Worm (Caenorhabditis elegans) whole organism, young adult: Measurements from ENCODE around the gene emc-1.

Experiments
- C17E4.6 ChIP-seq: fragments of 200-800 bp; sonication (Bioruptor generic); IDR thresholded peaks from 2 replicates; pipeline ENCODE4 v1.3.6; 2022; ENCODE audit warnings: missing genetic modification reagents, missing genetic modification characterization, missing compliant biosample characterization
- F22D6.2 ChIP-seq: sonication (generic microtip); optimal IDR thresholded peaks from 2 replicates; lab custom pipeline; 2016; ENCODE audit warnings: mild to moderate bottlenecking, missing genetic modification characterization, missing compliant biosample characterization
- Y67H2A.10 ChIP-seq: fragments of 200-800 bp; sonication (Bioruptor generic); conservative IDR thresholded peaks from 2 replicates; pipeline ENCODE4 v1.3.6; 2022; ENCODE audit warnings: missing genetic modification reagents, missing genetic modification characterization, missing compliant biosample characterization
- ama-1 ChIP-seq, 3 experiments: fragments of 150-350 bp in 1 of 3; sonication (generic microtip) in 2 of 3; optimal IDR thresholded peaks; 2 replicates each; lab custom pipeline; 2014 to 2018; ENCODE audit warnings: missing biosample characterization in 2 of 3, missing genetic modification characterization in 2 of 3, missing genetic modification reagents in 2 of 3
- attf-6 ChIP-seq: fragments of 200-800 bp; sonication (Bioruptor generic); IDR thresholded peaks from 2 replicates; pipeline ENCODE4 v1.3.6; 2022; ENCODE audit warnings: missing genetic modification reagents, missing genetic modification characterization, missing compliant biosample characterization
- nhr-90 ChIP-seq: sonication (generic microtip); optimal IDR thresholded peaks from 2 replicates; lab custom pipeline; 2016; ENCODE audit warnings: missing genotype, mild to moderate bottlenecking, missing genetic modification characterization, missing compliant biosample characterization
- snpc-4 ChIP-seq, 5 experiments: fragments of 150-350 bp in 1 of 5; sonication (generic microtip) in 4 of 5; optimal IDR thresholded peaks; 2 replicates each; lab custom pipeline; 2014 to 2018; ENCODE audit warnings: missing genetic modification characterization in 5 of 5, missing biosample characterization in 3 of 5, antibody characterized with exemption in 2 of 5, mild to moderate bottlenecking in 2 of 5, missing compliant biosample characterization in 2 of 5, missing genotype in 2 of 5, moderate library complexity in 2 of 5, missing genetic modification reagents in 1 of 5
- unc-130 ChIP-seq: sonication (generic microtip); optimal IDR thresholded peaks from 2 replicates; lab custom pipeline; 2016; ENCODE audit warnings: missing genetic modification reagents, missing genetic modification characterization, missing compliant biosample characterization
- unc-62 ChIP-seq: fragments of 150-350 bp; optimal IDR thresholded peaks from 2 replicates; lab custom pipeline; 2014; ENCODE audit warnings: missing biosample characterization, missing genetic modification reagents, missing genetic modification characterization

DNA sequence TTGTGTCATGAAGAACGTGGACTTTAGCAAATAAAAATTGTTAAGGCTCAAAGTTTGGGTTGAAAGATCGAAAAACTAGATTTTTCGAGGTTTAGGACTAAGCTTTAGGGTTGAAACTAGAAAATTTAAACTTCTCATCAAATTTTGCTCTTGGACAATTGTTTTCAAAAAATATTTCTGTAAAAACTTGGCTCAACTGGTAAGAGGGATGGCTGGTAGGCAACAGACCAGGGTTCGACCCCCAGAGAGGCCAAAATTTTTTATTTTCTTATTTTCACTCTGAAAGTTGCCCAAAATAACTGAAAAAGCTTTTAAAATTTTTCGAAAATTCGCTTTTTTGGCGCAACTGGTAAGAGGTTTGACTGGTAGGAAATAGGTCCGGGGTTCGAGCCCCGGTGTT lies 25.3 kb downstream of the emc-1 start:
- TF ChIP-seq unc-62 (GFP tag; lab: Kevin White, UChicago) (no peak), unc-130 (GFP tag; lab: Kevin White, UChicago) (no peak), attf-6 (GFP tag; lab: Robert Waterston, UW) (no peak), snpc-4 (GFP tag; optimal IDR thresholded peaks at IDR 0.05; lab: Kevin White, UChicago) (no peak), snpc-4 (tag; optimal IDR thresholded peaks at IDR 0.05; lab: Kevin White, UChicago) (no peak), C17E4.6 (GFP tag; lab: Robert Waterston, UW) (no peak), ama-1 (optimal IDR thresholded peaks at IDR 0.05; lab: Kevin White, UChicago) (no peak), ama-1 (GFP tag; optimal IDR thresholded peaks at IDR 0.05; lab: Kevin White, UChicago) (no peak), Y67H2A.10 (GFP tag; lab: Robert Waterston, UW) (no peak), F22D6.2 (no peak), nhr-90 (tag; lab: Kevin White, UChicago) (no peak)
